Worm (Caenorhabditis elegans) whole organism, L2 larva: ENCODE measurements around the gene mrps-24.

Experiments
- ama-1 ChIP-seq: fragments of 150-350 bp; optimal IDR thresholded peaks from 2 replicates; lab custom pipeline; 2018; ENCODE audit warnings: inconsistent platforms
- egl-27 ChIP-seq: sonication (generic microtip); optimal IDR thresholded peaks from 3 replicates; lab custom pipeline; 2017; ENCODE audit warnings: missing biosample characterization, missing genetic modification reagents, missing genetic modification characterization
- elt-1 ChIP-seq: fragments of 150-350 bp; optimal IDR thresholded peaks from 2 replicates; lab custom pipeline; 2014; ENCODE audit warnings: missing biosample characterization, missing genetic modification characterization
- lsy-2 ChIP-seq, 2 experiments: fragments of 150-350 bp in 1 of 2; sonication (generic microtip) in 1 of 2; optimal IDR thresholded peaks; 2 replicates each; lab custom pipeline; 2014 to 2017; ENCODE audit warnings: missing biosample characterization in 2 of 2, missing genetic modification characterization in 2 of 2
- mdl-1 ChIP-seq, 2 experiments: fragments of 150-350 bp in 1 of 2; sonication (generic microtip) in 1 of 2; optimal IDR thresholded peaks; 2 replicates each; lab custom pipeline; 2017; ENCODE audit warnings: missing biosample characterization in 2 of 2, missing genetic modification characterization in 2 of 2
- nhr-21 ChIP-seq: fragments of 150-350 bp; optimal IDR thresholded peaks from 2 replicates; lab custom pipeline; 2014; ENCODE audit warnings: missing biosample characterization, missing genetic modification characterization
- nhr-237 ChIP-seq: fragments of 150-350 bp; optimal IDR thresholded peaks from 2 replicates; lab custom pipeline; 2014; ENCODE audit warnings: missing biosample characterization, missing genetic modification characterization
- nhr-6 ChIP-seq: fragments of 150-350 bp; optimal IDR thresholded peaks from 2 replicates; lab custom pipeline; 2014; ENCODE audit warnings: missing biosample characterization, missing genetic modification characterization
- nhr-77 ChIP-seq: fragments of 150-350 bp; optimal IDR thresholded peaks from 2 replicates; lab custom pipeline; 2014; ENCODE audit warnings: missing biosample characterization, missing genetic modification characterization
- snpc-4 ChIP-seq: fragments of 150-350 bp; optimal IDR thresholded peaks from 2 replicates; lab custom pipeline; 2014; ENCODE audit warnings: missing biosample characterization, missing genetic modification characterization
- ztf-11 ChIP-seq: sonication (generic microtip); optimal IDR thresholded peaks from 2 replicates; lab custom pipeline; 2017; ENCODE audit warnings: missing biosample characterization, missing genetic modification characterization

- no peak for TF ChIP-seq elt-1
- TF ChIP-seq lsy-2 (tag; optimal IDR thresholded peaks at IDR 0.05; lab: Kevin White, UChicago): no peak
- TF ChIP-seq ztf-11 (tag; lab: Kevin White, UChicago): no peak
- no peak for TF ChIP-seq nhr-237 (tag; lab: Kevin White, UChicago)
- TF ChIP-seq nhr-77: no peak
- TF ChIP-seq nhr-21 (tag; lab: Kevin White, UChicago): no peak
- no peak for TF ChIP-seq ama-1 (lab: Kevin White, UChicago)
- TF ChIP-seq mdl-1 (tag; optimal IDR thresholded peaks at IDR 0.05; lab: Kevin White, UChicago): no peak
- TF ChIP-seq snpc-4 (tag; lab: Kevin White, UChicago): no peak
- TF ChIP-seq nhr-6 (tag; lab: Kevin White, UChicago): no peak
- no peak for TF ChIP-seq egl-27 (tag; lab: Kevin White, UChicago)
Observed at ce11 chrIV:7731960-7732359, 22.1 kb downstream of the mrps-24 start, which contains the start of the genes C50F7.9 and C50F7.3.
